Worm (Caenorhabditis elegans): ENCODE measurements around the gene rab-28.
A peak's percentile ranks its signal among the peaks of the same experiment; 100 is the strongest.

DNA sequence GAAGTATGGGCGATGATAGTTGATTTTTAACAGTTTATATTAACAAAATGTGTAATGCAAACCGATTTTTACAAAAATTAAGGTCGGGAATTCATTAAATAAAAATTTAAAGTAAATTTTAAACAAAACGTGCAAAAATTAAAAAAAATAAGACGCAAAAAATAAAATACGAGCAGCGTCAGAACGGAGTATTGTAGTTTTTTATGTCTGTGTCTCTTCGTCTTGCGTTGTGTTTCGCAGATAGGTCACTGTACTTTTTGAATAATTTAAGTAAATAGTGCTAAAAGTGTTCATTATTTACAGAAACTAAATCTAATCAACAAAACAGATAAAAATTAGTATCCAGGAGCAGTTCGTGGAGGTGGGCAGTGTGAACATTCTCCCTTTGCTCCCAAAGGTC, 16.5 kb upstream of the rab-28 start:
- TF ChIP-seq W03F9.2 (tag; optimal IDR thresholded peaks at IDR 0.05), result peak; percentile 17
- no peak for TF ChIP-seq him-1 (tag; optimal IDR thresholded peaks at IDR 0.05)

Measured in whole organism, L4/young adult.